Fruit fly (Drosophila melanogaster) whole organism, embryonic: Measurements from ENCODE around the gene CG4452.

Experiments used
- CG14014 ChIP-seq: fragments of 200-800 bp; sonication (Bioruptor generic); IDR thresholded peaks from 2 replicates; pipeline ENCODE4 v1.3.6; 2022; ENCODE audit warnings: missing biosample characterization, missing genetic modification characterization
- CG3995 ChIP-seq: fragments of 200-800 bp; sonication (Bioruptor generic); optimal IDR thresholded peaks from 3 replicates; lab custom pipeline; 2016; ENCODE audit warnings: missing biosample characterization, missing genetic modification characterization
- CG7839 ChIP-seq: fragments of 200-800 bp; sonication (Bioruptor generic); optimal IDR thresholded peaks from 3 replicates; lab custom pipeline; 2018; ENCODE audit warnings: missing biosample characterization, mild to moderate bottlenecking, missing genetic modification characterization, moderate library complexity
- fd64A ChIP-seq: fragments of 200-800 bp; sonication (Bioruptor generic); optimal IDR thresholded peaks from 3 replicates; lab custom pipeline; 2018; ENCODE audit warnings: missing biosample characterization, mild to moderate bottlenecking, missing genetic modification characterization
- kah ChIP-seq: fragments of 200-800 bp; sonication (Bioruptor generic); optimal IDR thresholded peaks from 2 replicates; lab custom pipeline; 2018; ENCODE audit warnings: missing biosample characterization, mild to moderate bottlenecking, missing genetic modification characterization
- nau ChIP-seq: fragments of 200-800 bp; sonication (Bioruptor generic); optimal IDR thresholded peaks from 3 replicates; lab custom pipeline; 2017; ENCODE audit warnings: missing biosample characterization, mild to moderate bottlenecking, missing genetic modification characterization, missing genetic modification reagents
- phol ChIP-seq: fragments of 200-800 bp; sonication (Bioruptor generic); optimal IDR thresholded peaks from 3 replicates; lab custom pipeline; 2018; ENCODE audit warnings: missing biosample characterization, mild to moderate bottlenecking, missing genetic modification characterization, moderate library complexity
- twi ChIP-seq: fragments of 200-800 bp; optimal IDR thresholded peaks from 2 replicates; lab custom pipeline; 2019; ENCODE audit warnings: missing biosample characterization, mild to moderate bottlenecking, missing genetic modification characterization, moderate library complexity

DNA sequence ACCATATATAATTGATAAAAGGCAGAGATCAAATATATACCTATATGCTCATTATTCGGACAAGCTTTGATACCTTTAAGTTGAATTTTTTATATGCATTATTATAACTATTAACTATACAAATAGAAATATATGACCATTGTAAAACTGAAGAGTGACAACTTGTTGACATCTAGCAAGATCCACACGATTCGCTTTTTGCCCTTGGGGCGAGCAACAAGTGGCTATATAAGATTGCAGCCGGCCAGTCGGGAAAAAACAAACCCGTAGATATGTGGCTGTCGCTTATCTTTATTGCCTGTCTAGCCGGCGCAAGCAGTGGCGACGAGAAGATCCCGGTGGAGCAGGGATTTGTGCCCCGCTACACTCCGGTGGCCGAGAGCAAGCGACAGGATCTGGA is 5.3 kb upstream of the CG4452 start, which contains the start of gene CG34456:
- TF ChIP-seq CG14014 (GFP tag; lab: Robert Waterston, UW) = no peak
- no peak for TF ChIP-seq nau (GFP tag; lab: Kevin White, UChicago)
- no peak for TF ChIP-seq fd64A (GFP tag; lab: Kevin White, UChicago)
- TF ChIP-seq phol = no peak
- no peak for TF ChIP-seq CG3995 (GFP tag; lab: Kevin White, UChicago)
- no peak for TF ChIP-seq CG7839 (tag; lab: Kevin White, UChicago)
- TF ChIP-seq twi (tag; lab: Kevin White, UChicago) = no peak
- TF ChIP-seq kah (GFP tag; lab: Kevin White, UChicago) = no peak
